Fruit fly (Drosophila melanogaster) whole organism, embryonic: ENCODE results near the gene Trf.

ENCODE experiments used
- Awh ChIP-seq: fragments of 200-800 bp; sonication (Bioruptor generic); IDR thresholded peaks from 2 replicates; pipeline ENCODE4, ENCODE4 v1.3.6; 2022; ENCODE audit warnings: missing biosample characterization, missing genetic modification characterization
- Bgb ChIP-seq: fragments of 200-800 bp; sonication (Bioruptor generic); IDR thresholded peaks from 2 replicates; pipeline ENCODE4 v1.3.6; 2022; ENCODE audit warnings: missing biosample characterization, missing genetic modification characterization; ENCODE audit not compliant: partially characterized antibody
- CG10321 ChIP-seq: fragments of 200-800 bp; sonication (Bioruptor generic); IDR thresholded peaks from 2 replicates; pipeline ENCODE4 v1.3.6; 2022; ENCODE audit warnings: missing biosample characterization, missing genetic modification characterization
- CG10654 ChIP-seq: fragments of 200-800 bp; sonication (Bioruptor generic); optimal IDR thresholded peaks from 2 replicates; lab custom pipeline; 2016; ENCODE audit warnings: missing biosample characterization, missing genetic modification characterization
- CG11085 ChIP-seq: fragments of 200-800 bp; sonication (Bioruptor generic); IDR thresholded peaks from 2 replicates; pipeline ENCODE4 v1.3.6; 2022; ENCODE audit warnings: missing biosample characterization, missing genetic modification characterization
- CG11247 ChIP-seq: fragments of 200-800 bp; sonication (Bioruptor generic); IDR thresholded peaks from 2 replicates; pipeline ENCODE4 v1.3.6; 2022; ENCODE audit warnings: missing biosample characterization, missing genetic modification characterization
- CG12155 ChIP-seq: fragments of 200-800 bp; sonication (Bioruptor generic); optimal IDR thresholded peaks from 3 replicates; lab custom pipeline; 2016; ENCODE audit warnings: missing biosample characterization, missing genetic modification characterization
- CG13287 ChIP-seq: fragments of 200-800 bp; sonication (Bioruptor generic); IDR thresholded peaks from 2 replicates; pipeline ENCODE4 v1.3.6; 2022; ENCODE audit warnings: missing biosample characterization, missing genetic modification characterization; ENCODE audit not compliant: partially characterized antibody
- CG1603 ChIP-seq: fragments of 200-800 bp; sonication (Bioruptor generic); optimal IDR thresholded peaks from 2 replicates; lab custom pipeline; 2019; ENCODE audit warnings: missing biosample characterization, mild to moderate bottlenecking, missing genetic modification characterization, moderate library complexity
- CG1792 ChIP-seq: fragments of 200-800 bp; sonication (Bioruptor generic); optimal IDR thresholded peaks from 2 replicates; lab custom pipeline; 2016; ENCODE audit warnings: missing biosample characterization, missing genetic modification characterization
- CG18599 ChIP-seq: fragments of 200-800 bp; sonication (Bioruptor generic); optimal IDR thresholded peaks from 3 replicates; lab custom pipeline; 2017; ENCODE audit warnings: missing biosample characterization, missing genetic modification characterization, mild to moderate bottlenecking, moderate library complexity, missing genetic modification reagents
- CG2120 ChIP-seq: fragments of 200-800 bp; sonication (Bioruptor generic); optimal IDR thresholded peaks from 3 replicates; lab custom pipeline; 2016; ENCODE audit warnings: missing biosample characterization, missing genetic modification characterization
- CG2129 ChIP-seq: fragments of 200-800 bp; sonication (Bioruptor generic); IDR thresholded peaks from 2 replicates; pipeline ENCODE4 v1.3.6; 2022; ENCODE audit warnings: missing biosample characterization, missing genetic modification characterization; ENCODE audit not compliant: partially characterized antibody
- CG31365 ChIP-seq: fragments of 200-800 bp; sonication (Bioruptor generic); optimal IDR thresholded peaks from 2 replicates; lab custom pipeline; 2018; ENCODE audit warnings: missing biosample characterization, mild to moderate bottlenecking, missing genetic modification characterization
- CG3995 ChIP-seq: fragments of 200-800 bp; sonication (Bioruptor generic); optimal IDR thresholded peaks from 3 replicates; lab custom pipeline; 2016; ENCODE audit warnings: missing biosample characterization, missing genetic modification characterization
- CG5180 ChIP-seq: fragments of 200-800 bp; sonication (Bioruptor generic); optimal IDR thresholded peaks from 3 replicates; lab custom pipeline; 2017; ENCODE audit warnings: missing biosample characterization, missing genetic modification characterization, mild to moderate bottlenecking, moderate library complexity, missing genetic modification reagents
- CG6254 ChIP-seq: fragments of 200-800 bp; sonication (Bioruptor generic); optimal IDR thresholded peaks from 3 replicates; lab custom pipeline; 2017; ENCODE audit warnings: mild to moderate bottlenecking, missing biosample characterization, missing genetic modification reagents, missing genetic modification characterization
- CG6765 ChIP-seq: fragments of 200-800 bp; sonication (Bioruptor generic); optimal IDR thresholded peaks from 3 replicates; lab custom pipeline; 2017; ENCODE audit warnings: missing biosample characterization, mild to moderate bottlenecking, missing genetic modification characterization
- CG6791 ChIP-seq: fragments of 200-800 bp; sonication (Bioruptor generic); IDR thresholded peaks from 3 replicates; pipeline ENCODE4 v1.3.6; 2022; ENCODE audit warnings: missing biosample characterization, missing genetic modification characterization; ENCODE audit not compliant: partially characterized antibody
- CG7928 ChIP-seq: fragments of 200-800 bp; sonication (Bioruptor generic); optimal IDR thresholded peaks from 2 replicates; lab custom pipeline; 2017; ENCODE audit warnings: missing biosample characterization, mild to moderate bottlenecking, missing genetic modification characterization
- CG8924 ChIP-seq: fragments of 200-800 bp; optimal IDR thresholded peaks from 3 replicates; lab custom pipeline; 2019; ENCODE audit warnings: missing biosample characterization, mild to moderate bottlenecking, missing genetic modification characterization, moderate library complexity
- Camta ChIP-seq: fragments of 200-800 bp; sonication (Bioruptor generic); optimal IDR thresholded peaks from 2 replicates; lab custom pipeline; 2016; ENCODE audit warnings: missing biosample characterization, missing genetic modification characterization
- Chrac-16 ChIP-seq: fragments of 200-800 bp; sonication (Bioruptor generic); optimal IDR thresholded peaks from 3 replicates; lab custom pipeline; 2016; ENCODE audit warnings: missing biosample characterization, missing genetic modification characterization
- HLHmδ ChIP-seq: fragments of 200-800 bp; sonication (Bioruptor generic); optimal IDR thresholded peaks from 2 replicates; lab custom pipeline; 2018; ENCODE audit warnings: missing biosample characterization, mild to moderate bottlenecking, missing genetic modification characterization, moderate library complexity
- Hey ChIP-seq: fragments of 200-800 bp; sonication (Bioruptor generic); optimal IDR thresholded peaks from 3 replicates; lab custom pipeline; 2018; ENCODE audit warnings: missing biosample characterization, mild to moderate bottlenecking, missing genetic modification characterization
- Mes4 ChIP-seq: fragments of 200-800 bp; sonication (Bioruptor generic); optimal IDR thresholded peaks from 2 replicates; lab custom pipeline; 2016; ENCODE audit warnings: missing biosample characterization, missing genetic modification characterization
- Myb ChIP-seq: fragments of 200-800 bp; sonication (Bioruptor generic); optimal IDR thresholded peaks from 2 replicates; lab custom pipeline; 2016; ENCODE audit warnings: missing biosample characterization, missing genetic modification characterization
- Nf-YB ChIP-seq: fragments of 200-800 bp; sonication (Bioruptor generic); optimal IDR thresholded peaks from 3 replicates; lab custom pipeline; 2019; ENCODE audit warnings: missing biosample characterization, mild to moderate bottlenecking, missing genetic modification characterization, moderate library complexity
- amos ChIP-seq: fragments of 200-800 bp; sonication (Bioruptor generic); IDR thresholded peaks from 2 replicates; pipeline ENCODE4 v1.3.6; 2022; ENCODE audit warnings: missing biosample characterization, missing genetic modification characterization; ENCODE audit not compliant: partially characterized antibody
- croc ChIP-seq: fragments of 200-800 bp; sonication (Bioruptor generic); conservative IDR thresholded peaks from 3 replicates; pipeline ENCODE4 v1.3.6; 2022; ENCODE audit warnings: missing biosample characterization, missing genetic modification characterization
- emc ChIP-seq: fragments of 200-800 bp; sonication (Bioruptor generic); optimal IDR thresholded peaks from 2 replicates; lab custom pipeline; 2016; ENCODE audit warnings: missing biosample characterization, missing genetic modification characterization
- gsb-n ChIP-seq: fragments of 200-800 bp; sonication (Bioruptor generic); optimal IDR thresholded peaks from 3 replicates; lab custom pipeline; 2018; ENCODE audit warnings: missing biosample characterization, mild to moderate bottlenecking, missing genetic modification characterization
- h ChIP-seq: fragments of >200 bp; optimal IDR thresholded peaks from 2 replicates; lab custom pipeline; 2017
- kay ChIP-seq: fragments of 200-800 bp; sonication (Bioruptor generic); optimal IDR thresholded peaks from 2 replicates; lab custom pipeline; 2016; ENCODE audit warnings: missing biosample characterization, missing genetic modification characterization
- lilli ChIP-seq: fragments of 200-800 bp; sonication (Bioruptor generic); optimal IDR thresholded peaks from 3 replicates; lab custom pipeline; 2016; ENCODE audit warnings: missing biosample characterization, missing genetic modification characterization
- lola ChIP-seq, 3 experiments: fragments of >200 bp in 2 of 3; fragments of 200-800 bp in 1 of 3; sonication (Bioruptor generic) in 1 of 3; optimal IDR thresholded peaks; 2 replicates each; lab custom pipeline; 2017 to 2019; ENCODE audit warnings: missing biosample characterization in 3 of 3, missing genetic modification characterization in 3 of 3, mild to moderate bottlenecking in 1 of 3, moderate library complexity in 1 of 3
- oc ChIP-seq: fragments of 200-800 bp; sonication (Bioruptor generic); optimal IDR thresholded peaks from 2 replicates; lab custom pipeline; 2018; ENCODE audit warnings: missing biosample characterization, mild to moderate bottlenecking, missing genetic modification characterization, moderate library complexity
- phol ChIP-seq: fragments of 200-800 bp; sonication (Bioruptor generic); optimal IDR thresholded peaks from 3 replicates; lab custom pipeline; 2018; ENCODE audit warnings: missing biosample characterization, mild to moderate bottlenecking, missing genetic modification characterization, moderate library complexity
- prd ChIP-seq, 3 experiments: fragments of >200 bp in 2 of 3; fragments of 200-800 bp in 1 of 3; sonication (Bioruptor generic) in 1 of 3; optimal IDR thresholded peaks in 2 of 3; IDR thresholded peaks in 1 of 3; 2 replicates in 2 of 3; 3 replicates in 1 of 3; pipeline versions ENCODE4 v1.3.6 to Lab custom; 2017 to 2022; ENCODE audit warnings: missing biosample characterization in 1 of 3, missing genetic modification characterization in 1 of 3
- schlank ChIP-seq: fragments of 200-800 bp; sonication (Bioruptor generic); optimal IDR thresholded peaks from 2 replicates; lab custom pipeline; 2018; ENCODE audit warnings: missing biosample characterization, mild to moderate bottlenecking, missing genetic modification characterization
- sd ChIP-seq: fragments of 200-800 bp; sonication (Bioruptor generic); optimal IDR thresholded peaks from 3 replicates; lab custom pipeline; 2018; ENCODE audit warnings: missing biosample characterization, mild to moderate bottlenecking, missing genetic modification characterization, moderate library complexity
- ssp ChIP-seq: fragments of 200-800 bp; sonication (Bioruptor generic); IDR thresholded peaks from 2 replicates; pipeline ENCODE4 v1.3.6; 2022; ENCODE audit warnings: missing biosample characterization, missing genetic modification characterization
- trem ChIP-seq: fragments of 200-800 bp; optimal IDR thresholded peaks from 3 replicates; lab custom pipeline; 2019; ENCODE audit warnings: missing biosample characterization, mild to moderate bottlenecking, missing genetic modification characterization, moderate library complexity

Gene Trf

DNA sequence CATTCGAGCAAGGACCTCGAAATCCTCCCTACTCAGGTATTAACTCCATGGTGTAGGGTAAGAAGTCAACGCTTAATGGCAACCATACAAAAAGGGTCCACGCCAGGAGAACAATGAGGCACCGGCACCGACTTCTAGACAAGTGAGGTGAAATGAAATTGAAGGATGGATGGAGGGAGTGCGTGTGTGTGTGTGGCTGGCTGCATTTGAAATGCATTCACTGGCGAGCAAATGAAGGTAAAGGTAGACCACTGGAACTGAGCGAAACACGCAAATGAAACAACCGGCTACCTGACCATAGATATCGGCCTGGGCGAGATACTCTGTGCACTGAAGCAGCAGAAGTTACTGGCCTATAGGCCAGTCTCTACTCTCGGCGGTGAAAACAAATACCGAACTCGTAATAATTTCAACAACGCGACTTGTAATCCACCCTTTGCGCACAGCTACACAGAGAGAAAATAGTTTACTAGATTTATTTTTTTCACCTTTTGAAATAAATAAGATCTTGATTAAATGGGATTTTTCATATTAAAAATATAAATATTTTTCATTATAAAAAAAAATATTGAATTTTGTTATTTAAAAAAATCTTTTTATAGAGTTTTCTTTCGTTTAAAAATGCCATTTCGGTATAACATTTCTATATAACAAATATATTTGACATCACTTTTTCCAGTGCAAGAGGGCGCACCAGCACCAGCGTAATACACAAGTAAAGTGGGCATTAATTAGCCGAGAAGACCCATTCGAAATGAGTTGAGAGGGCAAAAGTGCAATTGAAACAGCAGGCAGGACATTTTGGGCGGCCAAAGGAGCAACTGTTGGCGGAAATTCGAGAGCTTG, 9.2 kb downstream of the Trf start (continued):
- TF ChIP-seq trem (tag; lab: Kevin White, UChicago) (peak; percentile 67), emc (GFP tag; lab: Kevin White, UChicago) (no peak), gsb-n (tag; lab: Kevin White, UChicago) (peak; percentile 87), Awh (no peak), Bgb (0 out of 2 replicates have a peak, but pooled peaks have one; percentile 21), CG10654 (peak; percentile 56), Chrac-16 (GFP tag; lab: Kevin White, UChicago) (peak; percentile 77), HLHmδ (no peak), amos (no peak), CG11085 (GFP tag; lab: Robert Waterston, UW) (no peak), CG5180 (peak; percentile 3), Mes4 (GFP tag; lab: Kevin White, UChicago) (no peak), CG2120 (peak; percentile 69), prd (optimal IDR thresholded peaks at IDR 0.05; lab: Kevin White, UChicago) (no peak), prd (GFP tag; IDR thresholded peaks at IDR 0.05; lab: Robert Waterston, UW) (peak; percentile 67; the same call in 2 of the 3 replicates), lilli (peak; percentile 54), CG6791 (GFP tag; lab: Robert Waterston, UW) (no peak), CG6765 (peak; percentile 6), CG12155 (GFP tag; lab: Kevin White, UChicago) (peak; percentile 68), CG13287 (GFP tag; lab: Robert Waterston, UW) (no peak), schlank (peak; percentile 38), CG10321 (GFP tag; lab: Robert Waterston, UW) (peak; percentile 45; the same call in 1 of the 2 replicates), phol (peak; percentile 77), sd (tag; lab: Kevin White, UChicago) (no peak), croc (GFP tag; lab: Robert Waterston, UW) (peak; percentile 74), CG1792 (GFP tag; lab: Kevin White, UChicago) (no peak), CG1603 (tag; lab: Kevin White, UChicago) (peak; percentile 14), Myb (no peak), Hey (tag; lab: Kevin White, UChicago) (no peak), CG11247 (GFP tag; lab: Robert Waterston, UW) (peak; percentile 68), oc (peak; percentile 82), Camta (GFP tag; lab: Kevin White, UChicago) (peak; percentile 13), Nf-YB (GFP tag; lab: Kevin White, UChicago) (peak; percentile 72), h (lab: Kevin White, UChicago) (no peak), CG31365 (tag; lab: Kevin White, UChicago) (no peak), CG2129 (GFP tag; lab: Robert Waterston, UW) (no peak), CG6254 (peak; percentile 64), CG18599 (GFP tag; lab: Kevin White, UChicago) (no peak), kay (GFP tag; lab: Kevin White, UChicago) (peak; percentile 46), lola (GFP tag; optimal IDR thresholded peaks at IDR 0.05; lab: Kevin White, UChicago) (peak in 1 of 3 experiments; percentile 91), CG7928 (no peak), CG3995 (GFP tag; lab: Kevin White, UChicago) (no peak), CG8924 (tag; lab: Kevin White, UChicago) (peak; percentile 93), ssp (peak; percentile 79)
